Fruit fly (Drosophila melanogaster) whole organism, embryonic: ENCODE measurements around the gene elgi.

Experiments
- ATbp ChIP-seq: fragments of 200-800 bp; sonication (Bioruptor generic); optimal IDR thresholded peaks from 2 replicates; lab custom pipeline; 2017; ENCODE audit warnings: missing biosample characterization, mild to moderate bottlenecking, missing genetic modification characterization, missing genetic modification reagents
- CG10462 ChIP-seq: fragments of 200-800 bp; sonication (Bioruptor generic); optimal IDR thresholded peaks from 2 replicates; lab custom pipeline; 2016; ENCODE audit warnings: missing biosample characterization, missing genetic modification characterization
- CG12299 ChIP-seq: fragments of 200-800 bp; sonication (Bioruptor generic); optimal IDR thresholded peaks from 2 replicates; lab custom pipeline; 2018; ENCODE audit warnings: missing biosample characterization, mild to moderate bottlenecking, missing genetic modification characterization
- CG12391 ChIP-seq: fragments of 200-800 bp; sonication (Bioruptor generic); optimal IDR thresholded peaks from 3 replicates; lab custom pipeline; 2018; ENCODE audit warnings: missing biosample characterization, mild to moderate bottlenecking, missing genetic modification characterization, moderate library complexity
- CG12769 ChIP-seq: fragments of 200-800 bp; sonication (Bioruptor generic); optimal IDR thresholded peaks from 2 replicates; lab custom pipeline; 2019; ENCODE audit warnings: missing biosample characterization, mild to moderate bottlenecking, missing genetic modification characterization, moderate library complexity
- CG14441 ChIP-seq: fragments of 200-800 bp; sonication (Bioruptor generic); IDR thresholded peaks from 2 replicates; pipeline ENCODE4 v1.3.6; 2022; ENCODE audit warnings: missing biosample characterization, missing genetic modification characterization
- CG14710 ChIP-seq: fragments of 200-800 bp; sonication (Bioruptor generic); optimal IDR thresholded peaks from 3 replicates; lab custom pipeline; 2019; ENCODE audit warnings: missing biosample characterization, mild to moderate bottlenecking, missing genetic modification characterization, moderate library complexity
- CG14965 ChIP-seq: fragments of 200-800 bp; sonication (Bioruptor generic); optimal IDR thresholded peaks from 2 replicates; lab custom pipeline; 2016; ENCODE audit warnings: missing biosample characterization, missing genetic modification characterization, borderline replicate concordance
- CG1647 ChIP-seq: fragments of 200-800 bp; sonication (Bioruptor generic); optimal IDR thresholded peaks from 3 replicates; lab custom pipeline; 2016; ENCODE audit warnings: missing biosample characterization, missing genetic modification characterization
- CG18764 ChIP-seq: fragments of 200-800 bp; sonication (Bioruptor generic); optimal IDR thresholded peaks from 3 replicates; lab custom pipeline; 2016; ENCODE audit warnings: missing biosample characterization, missing genetic modification characterization
- CG31365 ChIP-seq: fragments of 200-800 bp; sonication (Bioruptor generic); optimal IDR thresholded peaks from 2 replicates; lab custom pipeline; 2018; ENCODE audit warnings: missing biosample characterization, mild to moderate bottlenecking, missing genetic modification characterization
- CG3163 ChIP-seq: fragments of 200-800 bp; sonication (Bioruptor generic); optimal IDR thresholded peaks from 3 replicates; lab custom pipeline; 2016; ENCODE audit warnings: missing biosample characterization, missing genetic modification characterization
- CG32772 ChIP-seq: fragments of 200-800 bp; sonication (Bioruptor generic); IDR thresholded peaks from 2 replicates; pipeline ENCODE4 v1.3.6; 2022; ENCODE audit warnings: missing biosample characterization, missing genetic modification characterization
- CG3281 ChIP-seq: fragments of 200-800 bp; sonication (Bioruptor generic); optimal IDR thresholded peaks from 3 replicates; lab custom pipeline; 2017; ENCODE audit warnings: missing biosample characterization, mild to moderate bottlenecking, missing genetic modification characterization
- CG3726 ChIP-seq: fragments of 200-800 bp; sonication (Bioruptor generic); IDR thresholded peaks from 3 replicates; pipeline ENCODE4, ENCODE4 v1.3.6; 2022; ENCODE audit warnings: missing biosample characterization, missing genetic modification characterization
- CG43689 ChIP-seq: fragments of 200-800 bp; sonication (Bioruptor generic); IDR thresholded peaks from 2 replicates; pipeline ENCODE4 v1.3.6; 2022; ENCODE audit warnings: missing biosample characterization, missing genetic modification characterization
- CG4424 ChIP-seq: fragments of 200-800 bp; sonication (Bioruptor generic); optimal IDR thresholded peaks from 3 replicates; lab custom pipeline; 2016; ENCODE audit warnings: missing biosample characterization, missing genetic modification characterization
- CG6272 ChIP-seq: fragments of 200-800 bp; sonication (Bioruptor generic); IDR thresholded peaks from 2 replicates; pipeline ENCODE4 v1.3.6; 2022; ENCODE audit warnings: missing biosample characterization, missing genetic modification characterization
- CG6791 ChIP-seq: fragments of 200-800 bp; sonication (Bioruptor generic); IDR thresholded peaks from 3 replicates; pipeline ENCODE4 v1.3.6; 2022; ENCODE audit warnings: missing biosample characterization, missing genetic modification characterization; ENCODE audit not compliant: partially characterized antibody
- CG6813 ChIP-seq: fragments of 200-800 bp; sonication (Bioruptor generic); optimal IDR thresholded peaks from 2 replicates; lab custom pipeline; 2017; ENCODE audit warnings: missing biosample characterization, missing genetic modification characterization, mild to moderate bottlenecking, moderate library complexity, missing genetic modification reagents
- CG7928 ChIP-seq: fragments of 200-800 bp; sonication (Bioruptor generic); optimal IDR thresholded peaks from 2 replicates; lab custom pipeline; 2017; ENCODE audit warnings: missing biosample characterization, mild to moderate bottlenecking, missing genetic modification characterization
- CG9437 ChIP-seq: fragments of 200-800 bp; sonication (Bioruptor generic); optimal IDR thresholded peaks from 2 replicates; lab custom pipeline; 2018; ENCODE audit warnings: missing biosample characterization, mild to moderate bottlenecking, missing genetic modification characterization
- Dref ChIP-seq: fragments of 200-800 bp; sonication (Bioruptor generic); IDR thresholded peaks from 2 replicates; pipeline ENCODE4 v1.3.6; 2022; ENCODE audit warnings: missing biosample characterization, missing genetic modification characterization
- Kr ChIP-seq: fragments of 200-800 bp; sonication (Bioruptor generic); optimal IDR thresholded peaks from 2 replicates; lab custom pipeline; 2017; ENCODE audit warnings: missing biosample characterization, mild to moderate bottlenecking, missing genetic modification characterization
- MBD-R2 ChIP-seq: fragments of 200-800 bp; sonication (Bioruptor generic); IDR thresholded peaks from 2 replicates; pipeline ENCODE4 v1.3.6; 2022; ENCODE audit warnings: missing biosample characterization, missing genetic modification characterization
- Meics ChIP-seq: fragments of 200-800 bp; sonication (Bioruptor generic); optimal IDR thresholded peaks from 2 replicates; lab custom pipeline; 2017; ENCODE audit warnings: missing biosample characterization, mild to moderate bottlenecking, missing genetic modification characterization
- Myb ChIP-seq: fragments of 200-800 bp; sonication (Bioruptor generic); optimal IDR thresholded peaks from 2 replicates; lab custom pipeline; 2016; ENCODE audit warnings: missing biosample characterization, missing genetic modification characterization
- NK7.1 ChIP-seq: fragments of 200-800 bp; sonication (Bioruptor generic); optimal IDR thresholded peaks from 3 replicates; lab custom pipeline; 2016; ENCODE audit warnings: missing biosample characterization, missing genetic modification characterization
- Six4 ChIP-seq: fragments of 200-800 bp; sonication (Bioruptor generic); optimal IDR thresholded peaks from 2 replicates; lab custom pipeline; 2016; ENCODE audit warnings: missing biosample characterization, missing genetic modification characterization
- TFAM ChIP-seq: fragments of 200-800 bp; sonication (Bioruptor generic); optimal IDR thresholded peaks from 2 replicates; lab custom pipeline; 2017; ENCODE audit warnings: missing biosample characterization, missing genetic modification characterization, inconsistent platforms
- Taf1 ChIP-seq: fragments of 200-800 bp; sonication (Bioruptor generic); IDR thresholded peaks from 2 replicates; pipeline ENCODE4 v1.3.6; 2022; ENCODE audit warnings: missing biosample characterization, missing genetic modification characterization
- bab2 ChIP-seq: fragments of 200-800 bp; sonication (Bioruptor generic); optimal IDR thresholded peaks from 2 replicates; lab custom pipeline; 2016; ENCODE audit warnings: missing biosample characterization, missing genetic modification characterization
- dan ChIP-seq: fragments of 200-800 bp; sonication (Bioruptor generic); IDR thresholded peaks from 2 replicates; pipeline ENCODE4 v1.3.6; 2022; ENCODE audit warnings: missing biosample characterization, missing genetic modification characterization
- emc ChIP-seq: fragments of 200-800 bp; sonication (Bioruptor generic); optimal IDR thresholded peaks from 2 replicates; lab custom pipeline; 2016; ENCODE audit warnings: missing biosample characterization, missing genetic modification characterization
- exex ChIP-seq: fragments of 200-800 bp; sonication (Bioruptor generic); optimal IDR thresholded peaks from 4 replicates; lab custom pipeline; 2018; ENCODE audit warnings: missing biosample characterization, mild to moderate bottlenecking, missing genetic modification characterization, moderate library complexity
- fru ChIP-seq: fragments of >200 bp; optimal IDR thresholded peaks from 2 replicates; lab custom pipeline; 2017
- lov ChIP-seq, 2 experiments: fragments of 200-800 bp in 1 of 2; fragments of >200 bp in 1 of 2; sonication (Bioruptor generic) in 1 of 2; IDR thresholded peaks in 1 of 2; optimal IDR thresholded peaks in 1 of 2; 2 replicates in 1 of 2; 3 replicates in 1 of 2; pipeline versions ENCODE4 v1.3.6 to Lab custom; 2017 to 2022; ENCODE audit warnings: missing biosample characterization in 1 of 2, missing genetic modification characterization in 1 of 2
- mam ChIP-seq: fragments of 200-800 bp; sonication (Bioruptor generic); optimal IDR thresholded peaks from 3 replicates; lab custom pipeline; 2016; ENCODE audit warnings: missing biosample characterization, missing genetic modification characterization
- mld ChIP-seq: fragments of 200-800 bp; sonication (Bioruptor generic); IDR thresholded peaks from 3 replicates; pipeline ENCODE4 v1.3.6; 2022; ENCODE audit warnings: missing biosample characterization, missing genetic modification characterization; ENCODE audit not compliant: partially characterized antibody
- onecut ChIP-seq: fragments of 200-800 bp; sonication (Bioruptor generic); IDR thresholded peaks from 2 replicates; pipeline ENCODE4 v1.3.6; 2022; ENCODE audit warnings: missing biosample characterization, missing genetic modification characterization
- p53 ChIP-seq: fragments of 200-800 bp; sonication (Bioruptor generic); optimal IDR thresholded peaks from 2 replicates; lab custom pipeline; 2016; ENCODE audit warnings: missing biosample characterization, missing genetic modification characterization
- pnt ChIP-seq: fragments of 200-800 bp; sonication (Bioruptor generic); optimal IDR thresholded peaks from 3 replicates; lab custom pipeline; 2016; ENCODE audit warnings: missing biosample characterization, missing genetic modification characterization
- prd ChIP-seq, 3 experiments: fragments of >200 bp in 2 of 3; fragments of 200-800 bp in 1 of 3; sonication (Bioruptor generic) in 1 of 3; optimal IDR thresholded peaks in 2 of 3; IDR thresholded peaks in 1 of 3; 2 replicates in 2 of 3; 3 replicates in 1 of 3; pipeline versions ENCODE4 v1.3.6 to Lab custom; 2017 to 2022; ENCODE audit warnings: missing biosample characterization in 1 of 3, missing genetic modification characterization in 1 of 3
- row ChIP-seq: fragments of 200-800 bp; sonication (Bioruptor generic); IDR thresholded peaks from 3 replicates; pipeline ENCODE4 v1.3.6; 2022; ENCODE audit warnings: missing biosample characterization, missing genetic modification characterization
- salm ChIP-seq: fragments of 200-800 bp; sonication (Bioruptor generic); optimal IDR thresholded peaks from 2 replicates; lab custom pipeline; 2018; ENCODE audit warnings: missing biosample characterization, mild to moderate bottlenecking, missing genetic modification characterization
- sens-2 ChIP-seq: fragments of 200-800 bp; sonication (Bioruptor generic); IDR thresholded peaks from 2 replicates; pipeline ENCODE4 v1.3.6; 2022; ENCODE audit warnings: missing biosample characterization, missing genetic modification characterization
- sisA ChIP-seq: fragments of 200-800 bp; sonication (Bioruptor generic); IDR thresholded peaks from 2 replicates; pipeline ENCODE4 v1.3.6; 2022; ENCODE audit warnings: missing biosample characterization, missing genetic modification characterization
- slp2 ChIP-seq: fragments of 200-800 bp; sonication (Bioruptor generic); optimal IDR thresholded peaks from 2 replicates; lab custom pipeline; 2016; ENCODE audit warnings: missing biosample characterization, missing genetic modification characterization
- tx ChIP-seq: fragments of 200-800 bp; sonication (Bioruptor generic); optimal IDR thresholded peaks from 2 replicates; lab custom pipeline; 2016; ENCODE audit warnings: missing biosample characterization, missing genetic modification characterization

Gene elgi

DNA sequence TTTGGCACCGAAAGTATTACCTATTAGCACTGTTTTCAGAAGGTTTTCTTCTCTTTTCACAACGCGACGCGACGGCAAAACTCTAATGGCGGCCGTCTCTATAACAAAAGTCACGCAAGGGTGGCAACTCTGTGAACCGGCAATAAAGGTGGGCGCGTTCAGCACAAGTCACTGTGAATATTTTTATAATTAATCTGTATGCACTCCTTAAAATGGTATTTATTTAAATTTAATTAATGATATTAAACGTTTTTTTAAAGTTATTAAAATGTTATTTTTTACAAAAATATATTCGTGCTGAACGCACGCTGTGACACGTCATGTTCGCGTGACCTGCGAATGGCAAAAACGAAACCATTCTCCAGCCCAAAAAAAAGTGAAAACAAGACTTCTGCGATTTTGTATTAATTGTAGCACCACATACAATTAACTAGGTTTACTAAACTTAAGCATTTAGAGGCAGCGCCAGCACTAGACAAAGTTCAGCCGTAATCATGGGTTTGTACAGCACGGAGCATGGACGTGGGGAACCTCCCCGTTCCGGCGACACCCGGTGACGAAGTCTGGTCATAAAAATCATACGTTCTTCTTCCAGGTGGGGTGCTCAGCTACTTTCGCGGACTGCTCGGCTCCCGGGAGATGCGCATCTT lies 26.6 kb downstream of the elgi start, which contains the start of the genes brm and Arl1 (continued):
- peak; percentile 98 for TF ChIP-seq CG14710
- peak; percentile 99 for TF ChIP-seq CG6272 (GFP tag; lab: Robert Waterston, UW)
- peak; percentile 100 for TF ChIP-seq row (GFP tag; lab: Robert Waterston, UW)
- TF ChIP-seq Meics (GFP tag; lab: Kevin White, UChicago): peak; percentile 98
- peak; percentile 83 for TF ChIP-seq tx (GFP tag; lab: Kevin White, UChicago)
- TF ChIP-seq CG6813 (GFP tag; lab: Kevin White, UChicago): peak; percentile 95
- peak; percentile 93 for TF ChIP-seq mam (GFP tag; lab: Kevin White, UChicago)
- peak; percentile 52 for TF ChIP-seq NK7.1 (GFP tag; lab: Kevin White, UChicago)
- TF ChIP-seq CG6791 (GFP tag; lab: Robert Waterston, UW): 0 out of 3 replicates have a peak, but pooled peaks have one; percentile 19
- peak; percentile 90 for TF ChIP-seq ATbp (GFP tag; lab: Kevin White, UChicago)
- peak; percentile 92 for TF ChIP-seq CG1647
- peak; percentile 96 for TF ChIP-seq CG43689 (GFP tag; lab: Robert Waterston, UW)
- TF ChIP-seq slp2 (GFP tag; lab: Kevin White, UChicago): peak; percentile 62
- peak; percentile 99 for TF ChIP-seq CG14441 (GFP tag; lab: Robert Waterston, UW)
- no peak for TF ChIP-seq mld (GFP tag; lab: Robert Waterston, UW)
- TF ChIP-seq CG4424 (GFP tag; lab: Kevin White, UChicago): peak; percentile 98
- peak; percentile 99 for TF ChIP-seq CG32772 (GFP tag; lab: Robert Waterston, UW)
- TF ChIP-seq exex (tag; lab: Kevin White, UChicago): peak; percentile 94
- peak; percentile 95 for TF ChIP-seq CG12769 (tag; lab: Kevin White, UChicago)
- no peak for TF ChIP-seq prd (optimal IDR thresholded peaks at IDR 0.05; lab: Kevin White, UChicago)
- TF ChIP-seq prd (GFP tag; IDR thresholded peaks at IDR 0.05; lab: Robert Waterston, UW): peak; percentile 99
- TF ChIP-seq onecut (GFP tag; lab: Robert Waterston, UW): peak; percentile 95
- TF ChIP-seq fru (lab: Kevin White, UChicago): no peak
- peak; percentile 74 for TF ChIP-seq emc (GFP tag; lab: Kevin White, UChicago)
- TF ChIP-seq sisA (GFP tag; lab: Robert Waterston, UW): peak; percentile 99
- TF ChIP-seq p53: peak; percentile 18
- TF ChIP-seq bab2 (GFP tag; lab: Kevin White, UChicago): peak; percentile 88
- TF ChIP-seq CG18764 (GFP tag; lab: Kevin White, UChicago): peak; percentile 96
- peak; percentile 46 for TF ChIP-seq CG3163 (GFP tag; lab: Kevin White, UChicago)
- peak; percentile 76 for TF ChIP-seq CG31365 (tag; lab: Kevin White, UChicago)
- peak; percentile 36 for TF ChIP-seq Myb (GFP tag; lab: Kevin White, UChicago)
- peak; percentile 98 for TF ChIP-seq CG3726 (GFP tag; lab: Robert Waterston, UW)
- TF ChIP-seq MBD-R2 (GFP tag; lab: Robert Waterston, UW): peak; percentile 100
- peak; percentile 98 for TF ChIP-seq sens-2 (GFP tag; lab: Robert Waterston, UW)
- peak; percentile 95 for TF ChIP-seq dan (GFP tag; lab: Robert Waterston, UW)
- peak; percentile 83 for TF ChIP-seq CG7928 (GFP tag; lab: Kevin White, UChicago)
- peak; percentile 99 for TF ChIP-seq CG12391 (tag; lab: Kevin White, UChicago)
- TF ChIP-seq Kr: peak; percentile 10
- peak; percentile 99 for TF ChIP-seq CG3281 (GFP tag; lab: Kevin White, UChicago)
- TF ChIP-seq Taf1: peak; percentile 97
- peak; percentile 95 for TF ChIP-seq Six4
- peak; percentile 92 for TF ChIP-seq salm
- TF ChIP-seq Dref (GFP tag; lab: Robert Waterston, UW): peak; percentile 54
- TF ChIP-seq CG12299 (tag; lab: Kevin White, UChicago): peak; percentile 95
- peak; percentile 80 for TF ChIP-seq TFAM (GFP tag; lab: Kevin White, UChicago)
- TF ChIP-seq CG9437 (GFP tag; lab: Kevin White, UChicago): peak; percentile 90
- peak; percentile 80 for TF ChIP-seq pnt (GFP tag; lab: Kevin White, UChicago)
- peak; percentile 89 for TF ChIP-seq CG10462
- TF ChIP-seq CG14965 (GFP tag; lab: Kevin White, UChicago): no peak
- no peak for TF ChIP-seq lov (optimal IDR thresholded peaks at IDR 0.05; lab: Kevin White, UChicago)
- peak; percentile 98 for TF ChIP-seq lov (GFP tag; IDR thresholded peaks at IDR 0.05; lab: Robert Waterston, UW)
